Fruit fly (Drosophila melanogaster): Measurements from ENCODE around the gene CG7800.

Gene CG7800

DNA sequence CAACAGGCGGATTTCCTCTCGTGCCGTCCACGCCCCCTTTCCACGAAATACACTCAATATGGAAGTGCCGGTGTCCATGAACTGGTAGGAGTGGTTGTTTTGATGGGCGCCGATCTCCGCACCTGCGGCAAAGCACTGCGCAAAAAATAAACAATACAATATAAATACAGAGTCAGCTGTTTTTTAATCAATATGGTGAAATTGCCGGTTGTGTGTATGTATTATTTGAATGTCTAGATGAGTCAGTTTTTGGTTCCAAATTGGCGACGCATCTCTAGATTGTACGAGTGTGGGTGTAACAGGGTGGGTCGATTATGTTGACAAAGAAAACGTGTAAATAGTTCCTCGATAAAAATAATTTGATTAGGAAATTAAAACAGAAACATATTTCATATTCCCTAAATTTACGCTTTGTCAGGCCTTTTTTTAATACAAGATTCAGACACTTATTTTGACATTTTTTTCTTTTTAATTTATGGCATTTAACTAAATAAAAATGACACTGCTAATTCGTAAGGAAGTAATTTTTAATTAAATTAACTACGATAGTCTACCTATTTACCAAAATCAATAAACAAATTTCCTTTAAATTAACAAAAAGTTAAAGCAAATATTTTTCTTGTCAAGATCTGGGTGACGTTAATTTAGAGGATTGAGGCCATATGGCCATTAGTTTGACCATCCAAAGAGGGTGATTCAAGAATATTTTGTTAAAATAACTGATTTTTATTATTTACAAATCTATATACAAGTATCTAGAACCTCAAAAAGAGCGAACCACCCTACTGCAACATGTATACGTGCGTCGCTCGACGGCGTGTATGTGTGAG, 21.9 kb downstream of the CG7800 start (continued):
- TF ChIP-seq CG12071 (GFP tag; optimal IDR thresholded peaks at IDR 0.05) (peak; percentile 63), CG11456 (GFP tag; IDR thresholded peaks at IDR 0.05) (peak; percentile 70), Doc2 (GFP tag; IDR thresholded peaks at IDR 0.05) (no peak), gro (GFP tag; optimal IDR thresholded peaks at IDR 0.05) (peak; percentile 52), Mad (GFP tag; optimal IDR thresholded peaks at IDR 0.05) (peak; percentile 72), wek (GFP tag; optimal IDR thresholded peaks at IDR 0.05) (no peak), CG11723 (GFP tag; optimal IDR thresholded peaks at IDR 0.05) (peak; percentile 89), CG32767 (GFP tag; IDR thresholded peaks at IDR 0.05) (peak; percentile 71), CG8359 (GFP tag; optimal IDR thresholded peaks at IDR 0.05; ENCODE audit: borderline replicate concordance) (peak; percentile 51), CG42726 (GFP tag; IDR thresholded peaks at IDR 0.05; ENCODE audit: partially characterized antibody) (no peak), Meics (GFP tag; optimal IDR thresholded peaks at IDR 0.05) (peak; percentile 95), lab (GFP tag; optimal IDR thresholded peaks at IDR 0.05) (peak; percentile 89), CG18619 (GFP tag; optimal IDR thresholded peaks at IDR 0.05) (peak; percentile 95), scrt (GFP tag; optimal IDR thresholded peaks at IDR 0.05) (peak; percentile 79), Dip2 (GFP tag; IDR thresholded peaks at IDR 0.05) (no peak), Ptx1 (GFP tag; IDR thresholded peaks at IDR 0.05) (peak; percentile 75), Side (GFP tag; optimal IDR thresholded peaks at IDR 0.05) (peak; percentile 68), caup (GFP tag; optimal IDR thresholded peaks at IDR 0.05; ENCODE audit: severe bottlenecking) (peak; percentile 87), CkIIα-i1 (GFP tag; IDR thresholded peaks at IDR 0.05) (no peak), CTCF (GFP tag; optimal IDR thresholded peaks at IDR 0.05) (peak; percentile 47), CG9876 (GFP tag; optimal IDR thresholded peaks at IDR 0.05) (peak; percentile 22), ind (GFP tag; optimal IDR thresholded peaks at IDR 0.05) (peak; percentile 80), cad (GFP tag; optimal IDR thresholded peaks at IDR 0.05) (no peak), ssp (GFP tag; IDR thresholded peaks at IDR 0.05) (peak; percentile 55), pfk (GFP tag; optimal IDR thresholded peaks at IDR 0.05) (no peak), Fer1 (GFP tag; optimal IDR thresholded peaks at IDR 0.05) (peak; percentile 84), Oaz (GFP tag; IDR thresholded peaks at IDR 0.05) (peak; percentile 28; the same call in 1 of the 2 replicates), CG13624 (GFP tag; optimal IDR thresholded peaks at IDR 0.05) (peak; percentile 83), H15 (GFP tag; IDR thresholded peaks at IDR 0.05) (peak; percentile 76), HLH3B (GFP tag; IDR thresholded peaks at IDR 0.05) (peak; percentile 37), CG15011 (GFP tag; optimal IDR thresholded peaks at IDR 0.05) (peak; percentile 91), unc-4 (GFP tag; IDR thresholded peaks at IDR 0.05; ENCODE audit: partially characterized antibody) (no peak), CG12219 (GFP tag; optimal IDR thresholded peaks at IDR 0.05) (peak; percentile 77), CG31365 (tag; optimal IDR thresholded peaks at IDR 0.05) (no peak), HmgD (GFP tag; optimal IDR thresholded peaks at IDR 0.05) (no peak), BtbVII (GFP tag; optimal IDR thresholded peaks at IDR 0.05) (peak; percentile 94), Sox102F (GFP tag; optimal IDR thresholded peaks at IDR 0.05) (peak; percentile 88), so (GFP tag; IDR thresholded peaks at IDR 0.05) (peak; percentile 80), hth (optimal IDR thresholded peaks at IDR 0.05) (no peak), Hmx (GFP tag; optimal IDR thresholded peaks at IDR 0.05) (peak; percentile 79), YL-1 (GFP tag; optimal IDR thresholded peaks at IDR 0.05) (no peak), ranshi (GFP tag; IDR thresholded peaks at IDR 0.05) (peak; percentile 42; the same call in 1 of the 2 replicates), gcm2 (GFP tag; optimal IDR thresholded peaks at IDR 0.05) (peak; percentile 8), CG8765 (GFP tag; IDR thresholded peaks at IDR 0.05) (peak; percentile 49; the same call in 1 of the 2 replicates), chn (GFP tag; optimal IDR thresholded peaks at IDR 0.05) (peak; percentile 63), sens (GFP tag) (peak; percentile 98), CG9609 (GFP tag; optimal IDR thresholded peaks at IDR 0.05) (peak; percentile 75), CG11085 (GFP tag; IDR thresholded peaks at IDR 0.05) (peak; percentile 30), ci (GFP tag; IDR thresholded peaks at IDR 0.05) (peak; percentile 84), maf-S (GFP tag; optimal IDR thresholded peaks at IDR 0.05) (peak; percentile 65), fd96Cb (tag; optimal IDR thresholded peaks at IDR 0.05) (peak; percentile 84)

Data from whole organism, embryonic.